Worm (Caenorhabditis elegans): Measurements from ENCODE around the gene sdz-12.

DNA sequence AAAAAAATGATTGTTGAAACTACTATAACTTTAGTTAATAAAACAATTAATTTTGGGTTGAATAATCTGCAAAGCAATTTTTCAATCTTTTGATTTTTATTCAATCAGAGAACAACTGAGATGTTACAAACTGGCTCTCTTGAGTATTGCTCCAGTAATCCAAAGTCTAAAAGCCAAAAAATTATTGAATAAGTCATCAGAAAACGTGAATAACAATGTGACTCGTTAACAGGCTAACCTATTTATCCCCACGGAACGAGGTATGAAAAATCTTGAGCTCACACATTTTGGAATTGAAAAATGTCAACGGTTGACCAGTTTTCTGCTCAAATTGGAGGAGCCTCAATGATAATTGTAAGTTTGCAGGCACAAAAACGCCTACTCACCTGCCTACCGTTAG is 25.9 kb upstream of the sdz-12 start, which contains the start of gene srx-111:
- TF ChIP-seq ama-1 (optimal IDR thresholded peaks at IDR 0.05), result no peak
- no peak for TF ChIP-seq mdl-1 (tag; optimal IDR thresholded peaks at IDR 0.05)

Data from whole organism, L1 larva.